Worm (Caenorhabditis elegans) whole organism, L1 larva: Measurements from ENCODE around the gene ant-1.4.

Experiments used
- aly-2 ChIP-seq: fragments of 150-350 bp; optimal IDR thresholded peaks from 2 replicates; lab custom pipeline; 2014; ENCODE audit warnings: missing biosample characterization, missing genetic modification characterization
- ama-1 ChIP-seq: fragments of 150-350 bp; optimal IDR thresholded peaks from 2 replicates; lab custom pipeline; 2014
- ceh-88 ChIP-seq: fragments of 200-800 bp; sonication (Bioruptor generic); IDR thresholded peaks from 2 replicates; pipeline ENCODE4 v1.3.6; 2022; ENCODE audit warnings: missing genetic modification characterization, missing compliant biosample characterization
- efl-3 ChIP-seq: fragments of 200-800 bp; sonication (Bioruptor generic); optimal IDR thresholded peaks from 2 replicates; lab custom pipeline; 2018; ENCODE audit warnings: mild to moderate bottlenecking, missing genetic modification characterization, missing compliant biosample characterization
- elt-3 ChIP-seq, 6 experiments: fragments of 150-350 bp in 1 of 6; sonication (generic microtip); optimal IDR thresholded peaks; 2 replicates each; lab custom pipeline; 2017 to 2018; ENCODE audit warnings: missing biosample characterization in 6 of 6, missing genetic modification characterization in 6 of 6, inconsistent platforms in 1 of 6
- lin-39 ChIP-seq: fragments of 150-350 bp; optimal IDR thresholded peaks from 2 replicates; lab custom pipeline; 2014; ENCODE audit warnings: missing biosample characterization, missing genetic modification reagents, missing genetic modification characterization
- nhr-11 ChIP-seq: fragments of 150-350 bp; optimal IDR thresholded peaks from 2 replicates; lab custom pipeline; 2014; ENCODE audit warnings: missing biosample characterization, missing genetic modification characterization
- nhr-28 ChIP-seq: fragments of 150-350 bp; optimal IDR thresholded peaks from 2 replicates; lab custom pipeline; 2014; ENCODE audit warnings: missing biosample characterization, missing genetic modification characterization
- nhr-76 ChIP-seq: sonication (generic microtip); optimal IDR thresholded peaks from 2 replicates; lab custom pipeline; 2017; ENCODE audit warnings: missing biosample characterization, missing genetic modification characterization
- pag-3 ChIP-seq: sonication (generic microtip); optimal IDR thresholded peaks from 2 replicates; lab custom pipeline; 2017; ENCODE audit warnings: missing genetic modification characterization, mild to moderate bottlenecking, missing compliant biosample characterization, antibody characterized with exemption, borderline replicate concordance; ENCODE audit not compliant: insufficient read depth
- snpc-4 ChIP-seq: fragments of 150-350 bp; optimal IDR thresholded peaks from 2 replicates; lab custom pipeline; 2014; ENCODE audit warnings: missing biosample characterization, missing genetic modification characterization
- sptf-1 ChIP-seq: fragments of 150-350 bp; optimal IDR thresholded peaks from 2 replicates; lab custom pipeline; 2014; ENCODE audit warnings: missing biosample characterization, missing genetic modification characterization
- ztf-11 ChIP-seq, 2 experiments: sonication (generic microtip); optimal IDR thresholded peaks; 2 replicates each; lab custom pipeline; 2016 to 2017; ENCODE audit warnings: missing genetic modification characterization in 2 of 2, missing biosample characterization in 1 of 2, missing compliant biosample characterization in 1 of 2

ce11 chrIV:8456899-8457298, 3.2 kb downstream of the ant-1.4 start, which contains the start of gene syx-4:
- TF ChIP-seq ztf-11 (tag; optimal IDR thresholded peaks at IDR 0.05; lab: Kevin White, UChicago) (no peak), lin-39 (tag; lab: Kevin White, UChicago) (no peak), nhr-28 (no peak), snpc-4 (tag; lab: Kevin White, UChicago) (no peak), nhr-76 (no peak), ceh-88 (no peak), pag-3 (tag; lab: Kevin White, UChicago) (no peak), efl-3 (no peak), sptf-1 (tag; lab: Kevin White, UChicago) (no peak), ama-1 (no peak), aly-2 (tag; lab: Kevin White, UChicago) (no peak), elt-3 (tag; optimal IDR thresholded peaks at IDR 0.05; lab: Kevin White, UChicago) (no peak), nhr-11 (tag; lab: Kevin White, UChicago) (no peak)
